Worm (Caenorhabditis elegans) whole organism, mixed stage, embryonic: ENCODE measurements around the gene F54D5.7.

ENCODE experiments used
- elt-1 ChIP-seq: sonication (generic microtip); optimal IDR thresholded peaks from 2 replicates; lab custom pipeline; 2017; ENCODE audit warnings: missing genetic modification characterization, mild to moderate bottlenecking, missing compliant biosample characterization, antibody characterized with exemption, moderate library complexity, borderline replicate concordance; ENCODE audit not compliant: insufficient read depth
- snpc-4 ChIP-seq: fragments of 150-350 bp; optimal IDR thresholded peaks from 2 replicates; lab custom pipeline; 2014; ENCODE audit warnings: missing biosample characterization, missing genetic modification characterization

ce11 chrII:11588304-11588703, 41.0 kb downstream of the F54D5.7 start:
- no peak for TF ChIP-seq snpc-4 (tag; lab: Kevin White, UChicago)
- TF ChIP-seq elt-1 (tag; lab: Kevin White, UChicago): no peak
